Worm (Caenorhabditis elegans): ENCODE measurements around the gene rps-18.

Gene rps-18

DNA sequence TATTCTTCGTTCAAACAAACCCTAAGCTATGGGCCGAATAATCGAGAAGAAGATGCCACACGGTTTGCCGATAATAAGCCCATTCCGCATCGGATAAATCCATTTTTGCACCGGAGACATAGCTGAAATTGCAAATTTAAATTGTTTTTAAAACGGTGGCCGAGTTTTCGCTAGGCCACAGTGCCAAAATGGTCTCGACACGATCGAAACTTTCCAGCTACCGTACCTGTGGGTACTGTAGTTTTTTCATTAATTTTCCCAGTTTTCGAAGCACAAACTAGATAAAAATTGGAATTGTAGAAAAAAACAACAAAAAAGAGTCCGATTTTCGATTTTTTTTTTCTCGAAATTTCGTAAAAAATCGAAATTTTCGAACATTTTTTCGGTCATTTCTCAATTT, 2.7 kb downstream of the rps-18 start:
- 0 out of 2 replicates have a peak, but pooled peaks have one; percentile 44 for TF ChIP-seq attf-6 (GFP tag; IDR thresholded peaks at IDR 0.05)
- peak; percentile 60 for TF ChIP-seq lsl-1 (GFP tag; optimal IDR thresholded peaks at IDR 0.05)
- peak; percentile 37 for TF ChIP-seq F33H1.4 (GFP tag; IDR thresholded peaks at IDR 0.05)
- TF ChIP-seq ZK185.1 (tag; optimal IDR thresholded peaks at IDR 0.05; ENCODE audit: poor library complexity, severe bottlenecking), result no peak
- TF ChIP-seq snpc-4 (GFP tag; optimal IDR thresholded peaks at IDR 0.05), result no peak
- peak in 1 of 4 experiments; percentile 61 for TF ChIP-seq snpc-4 (tag; optimal IDR thresholded peaks at IDR 0.05)
- TF ChIP-seq T07F8.4 (tag; optimal IDR thresholded peaks at IDR 0.05), result no peak
- no peak for TF ChIP-seq B0261.1 (tag; optimal IDR thresholded peaks at IDR 0.05)

DNA sequence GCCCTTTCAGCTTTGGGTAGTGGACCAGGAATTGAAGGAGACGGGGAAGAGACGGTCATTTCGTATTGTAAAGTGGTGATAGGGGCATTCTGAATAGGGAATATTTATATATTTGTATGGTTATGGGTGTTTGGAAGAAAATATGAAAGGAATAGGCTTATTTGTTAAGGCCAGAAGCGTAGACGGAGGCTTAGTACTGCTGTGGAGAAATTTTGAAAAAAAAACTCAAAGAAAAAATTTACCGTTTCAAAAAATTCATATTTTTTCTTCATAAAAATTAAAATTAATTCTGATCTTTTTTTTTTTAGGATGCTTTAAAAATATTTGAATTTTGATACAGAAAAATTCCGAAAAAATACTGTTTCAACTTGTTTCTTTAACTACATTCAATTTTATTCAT, 3.5 kb downstream of the rps-18 start, which contains the start of gene hhat-2:
Gene hhat-2, minus strand, starts transcription at position 101 of the 400 bp plus-strand sequence.
- TF ChIP-seq Y53G8AR.9 (GFP tag; conservative IDR thresholded peaks at IDR 0.05) (no peak), zim-3 (tag; optimal IDR thresholded peaks at IDR 0.05) (no peak), nhr-179 (tag; optimal IDR thresholded peaks at IDR 0.05) (no peak), athp-1 (tag; optimal IDR thresholded peaks at IDR 0.05) (no peak), nfya-1 (tag; optimal IDR thresholded peaks at IDR 0.05; ENCODE audit: borderline replicate concordance, insufficient read depth) (no peak), dox-1 (GFP tag; IDR thresholded peaks at IDR 0.05) (no peak), rcor-1 (GFP tag; IDR thresholded peaks at IDR 0.05) (no peak), ekl-4 (GFP tag; IDR thresholded peaks at IDR 0.05) (no peak), mes-4 (tag; optimal IDR thresholded peaks at IDR 0.05) (no peak), ceh-100 (GFP tag; IDR thresholded peaks at IDR 0.05) (no peak), nhr-120 (GFP tag; IDR thresholded peaks at IDR 0.05) (no peak), egrh-3 (GFP tag; IDR thresholded peaks at IDR 0.05) (no peak)

DNA sequence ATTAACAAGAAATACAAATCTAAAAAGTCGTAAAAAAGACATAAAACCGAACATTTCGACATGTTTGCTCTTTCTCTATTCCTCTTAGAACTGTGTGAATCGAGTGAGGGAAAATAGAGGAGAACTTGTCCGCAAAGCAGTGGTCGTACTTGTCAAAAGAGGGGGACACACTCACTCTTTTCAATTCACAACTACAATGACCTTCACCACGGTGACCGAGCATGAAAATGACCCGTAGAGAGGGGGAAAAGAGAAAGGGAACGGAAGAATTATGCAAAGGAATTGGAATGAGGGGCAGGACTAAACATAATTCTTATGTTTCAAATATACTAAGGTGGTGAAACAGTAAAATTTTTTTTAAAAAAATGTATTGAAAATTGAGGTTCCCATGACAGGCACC, 8.1 kb downstream of the rps-18 start:
- TF ChIP-seq nfyb-1 (GFP tag; IDR thresholded peaks at IDR 0.05), result no peak
- TF ChIP-seq F39B2.1 (GFP tag; IDR thresholded peaks at IDR 0.05), result no peak
- no peak for TF ChIP-seq snpc-4 (GFP tag; optimal IDR thresholded peaks at IDR 0.05)
- peak in 1 of 4 experiments; percentile 47 for TF ChIP-seq snpc-4 (tag; optimal IDR thresholded peaks at IDR 0.05)

DNA sequence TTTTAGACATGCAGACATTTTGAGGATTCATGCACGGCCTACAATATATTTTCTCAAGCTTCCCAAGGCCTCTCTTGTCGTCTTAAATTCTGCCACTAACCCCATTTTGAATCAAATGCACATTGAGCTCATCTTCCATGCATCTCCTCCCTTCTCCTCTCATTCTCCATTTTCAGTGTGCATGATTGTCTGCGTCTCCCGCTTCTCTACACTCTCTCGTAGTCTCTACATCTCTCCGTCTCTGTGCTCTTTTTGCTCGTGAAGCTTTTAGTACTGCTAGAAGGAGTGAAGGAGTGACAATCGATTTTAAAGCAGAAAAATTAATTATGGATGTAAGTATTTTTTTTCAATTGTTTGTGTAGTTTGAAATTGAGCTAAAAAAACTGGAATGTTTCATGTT, 11.4 kb downstream of the rps-18 start, which contains the start of gene Y57G11C.22:
Gene Y57G11C.22, plus strand, starts transcription at position 327 of the 400 bp plus-strand sequence.
- no peak for TF ChIP-seq D2030.7 (GFP tag; IDR thresholded peaks at IDR 0.05)
- TF ChIP-seq dox-1 (GFP tag; IDR thresholded peaks at IDR 0.05), result no peak
- no peak for TF ChIP-seq lsl-1 (GFP tag; optimal IDR thresholded peaks at IDR 0.05)
- no peak for TF ChIP-seq ztf-3 (GFP tag; optimal IDR thresholded peaks at IDR 0.05)
- no peak for TF ChIP-seq rpc-1 (optimal IDR thresholded peaks at IDR 0.05)
- TF ChIP-seq rpc-1 (tag; optimal IDR thresholded peaks at IDR 0.05), result no peak
- peak; percentile 98 for TF ChIP-seq hmg-1.2 (GFP tag; IDR thresholded peaks at IDR 0.05)
- no peak for TF ChIP-seq tlf-1 (GFP tag; optimal IDR thresholded peaks at IDR 0.05)
- no peak for TF ChIP-seq F10E7.11 (tag; optimal IDR thresholded peaks at IDR 0.05)

DNA sequence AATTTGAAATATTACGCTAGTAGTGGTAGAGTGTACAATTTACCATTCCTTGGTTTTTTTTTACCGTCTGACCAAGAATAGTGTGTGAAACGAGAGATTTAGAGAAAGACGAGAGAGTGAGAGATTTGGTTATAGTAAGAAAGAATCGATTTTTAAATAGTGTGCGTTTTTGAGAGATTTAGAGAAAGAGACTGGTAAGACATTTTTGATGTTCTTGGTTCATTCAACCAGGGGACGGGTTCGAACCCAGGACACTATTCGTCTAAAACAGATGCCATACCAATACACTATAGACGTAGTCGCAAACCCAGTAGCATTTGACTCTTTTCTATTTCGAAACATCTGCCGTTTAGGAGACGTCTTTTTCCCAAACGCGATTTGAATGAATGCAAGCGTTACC, 12.6 kb downstream of the rps-18 start:
- TF ChIP-seq attf-3 (GFP tag; conservative IDR thresholded peaks at IDR 0.05) (no peak; the same call in 1 of the 2 replicates), repo-1 (tag; optimal IDR thresholded peaks at IDR 0.05) (peak; percentile 78), attf-5 (GFP tag; optimal IDR thresholded peaks at IDR 0.05) (no peak), die-1 (tag; optimal IDR thresholded peaks at IDR 0.05) (peak; percentile 79), hlh-12 (tag; optimal IDR thresholded peaks at IDR 0.05) (peak; percentile 38), madf-6 (GFP tag; IDR thresholded peaks at IDR 0.05) (no peak), ztf-6 (GFP tag; IDR thresholded peaks at IDR 0.05) (no peak), sdz-38 (tag; optimal IDR thresholded peaks at IDR 0.05) (no peak), xnd-1 (tag; optimal IDR thresholded peaks at IDR 0.05) (no peak), snpc-1.3 (tag; optimal IDR thresholded peaks at IDR 0.05; ENCODE audit: insufficient read depth) (peak; percentile 44), nfya-1 (tag; optimal IDR thresholded peaks at IDR 0.05; ENCODE audit: borderline replicate concordance, insufficient read depth) (no peak), tbp1 (GFP tag; optimal IDR thresholded peaks at IDR 0.05) (peak; percentile 90), pbrm-1 (GFP tag; IDR thresholded peaks at IDR 0.05) (peak; percentile 80), rec-8 (tag; optimal IDR thresholded peaks at IDR 0.05) (peak; percentile 44 to 55), ama-1 (optimal IDR thresholded peaks at IDR 0.05) (no peak), ama-1 (GFP tag; optimal IDR thresholded peaks at IDR 0.05) (peak in 1 of 2 experiments; percentile 47)

All from whole organism, young adult.